Worm (Caenorhabditis elegans) whole organism, mixed stage, embryonic: ENCODE data around the gene col-174.

Source experiments
- M03D4.4 ChIP-seq: sonication (generic microtip); optimal IDR thresholded peaks from 2 replicates; lab custom pipeline; 2017; ENCODE audit warnings: mild to moderate bottlenecking, missing genetic modification characterization, missing compliant biosample characterization
- cnd-1 ChIP-seq: fragments of 200-800 bp; sonication (Bioruptor generic); optimal IDR thresholded peaks from 2 replicates; lab custom pipeline; 2018; ENCODE audit warnings: mild to moderate bottlenecking, missing genetic modification characterization, missing compliant biosample characterization
- ham-2 ChIP-seq: fragments of 200-800 bp; sonication (Bioruptor generic); optimal IDR thresholded peaks from 2 replicates; lab custom pipeline; 2018; ENCODE audit warnings: mild to moderate bottlenecking, missing genetic modification characterization, missing compliant biosample characterization
- unc-39 ChIP-seq: fragments of 150-350 bp; optimal IDR thresholded peaks from 2 replicates; lab custom pipeline; 2014; ENCODE audit warnings: missing biosample characterization, missing genetic modification characterization

The col-174 gene

ce11 chrX:7596029-7596428 is 49.4 kb downstream of the col-174 start:
- no peak for TF ChIP-seq cnd-1

ce11 chrX:7596627-7597026 is 50.0 kb downstream of the col-174 start, which contains the start of gene C44E12.1:
Gene C44E12.1 (plus strand): TSS chrX:7596927.
- no peak for TF ChIP-seq unc-39 (tag; lab: Kevin White, UChicago)
- TF ChIP-seq M03D4.4 (tag; lab: Kevin White, UChicago): no peak
- TF ChIP-seq ham-2 (GFP tag; lab: Kevin White, UChicago): no peak
- TF ChIP-seq, all 35 proteins: peak for 0
